Fruit fly (Drosophila melanogaster): Measurements from ENCODE around the gene mmd.

The mmd gene

DNA sequence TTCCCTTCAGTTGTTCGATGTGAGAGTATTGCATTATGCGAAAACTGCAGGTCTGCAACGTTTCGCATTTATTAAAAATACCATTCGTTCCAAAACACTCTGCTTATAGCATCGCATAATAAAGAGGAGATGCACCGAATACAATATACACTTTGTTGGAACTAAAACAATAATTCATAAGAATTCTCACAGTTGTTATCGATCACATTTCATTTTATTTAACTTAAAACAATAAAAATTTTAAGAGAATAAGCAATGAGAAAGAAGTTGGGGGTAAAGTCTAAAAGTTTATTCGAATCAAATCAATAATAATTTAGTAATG, 38.8 kb downstream of the mmd start:
- peak; percentile 7 for TF ChIP-seq CG17806 (tag; optimal IDR thresholded peaks at IDR 0.05)
- TF ChIP-seq CG14655 (GFP tag; optimal IDR thresholded peaks at IDR 0.05), result no peak

DNA sequence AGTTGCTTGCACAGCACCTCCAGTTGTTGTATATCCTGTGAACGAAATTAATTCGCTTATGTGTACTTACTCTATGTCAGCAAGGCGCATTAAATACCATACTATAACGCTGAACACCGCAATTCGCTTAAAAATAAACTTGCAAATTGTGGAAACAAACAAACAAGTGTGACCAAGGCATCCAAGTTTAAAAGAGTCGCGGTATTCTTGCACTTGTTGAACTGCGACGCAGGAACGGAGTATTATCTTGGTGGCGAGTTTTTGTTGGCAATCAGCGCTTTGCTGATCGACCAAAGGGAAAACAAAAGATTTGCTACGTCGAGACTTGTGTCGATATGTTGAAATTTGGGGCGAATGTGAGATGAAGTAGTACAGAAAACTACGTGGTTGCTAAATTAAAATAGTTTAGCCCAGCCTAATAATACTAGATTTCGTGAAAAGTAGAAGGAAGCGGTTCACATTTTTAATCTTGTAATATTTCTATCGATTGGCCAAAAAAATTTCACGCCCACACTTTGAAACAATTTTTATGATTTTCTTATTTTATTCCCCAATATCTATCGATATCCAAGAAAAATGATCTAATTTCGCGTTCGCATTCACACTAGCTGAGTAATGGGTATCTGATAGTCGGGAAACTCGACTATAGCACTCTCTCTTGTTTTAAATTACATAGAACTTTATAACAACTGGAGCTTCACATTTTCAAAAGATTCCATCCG, 39.3 kb downstream of the mmd start, which contains the start of gene Ranbp16:
Gene Ranbp16 (minus strand): TSS at position 364 of the 722 bp plus-strand sequence.
- TF ChIP-seq Ets98B (GFP tag; IDR thresholded peaks at IDR 0.05), result no peak
- no peak for TF ChIP-seq D1 (tag; optimal IDR thresholded peaks at IDR 0.05)

dm6 chrX:15924805-15925204, 48.2 kb downstream of the mmd start, which contains the start of gene Lcch3:
Gene Lcch3 (plus strand): TSS chrX:15925105.
- TF ChIP-seq CG9948 (tag; optimal IDR thresholded peaks at IDR 0.05) (no peak), CG12605 (GFP tag; IDR thresholded peaks at IDR 0.05) (no peak), CG15710 (tag; optimal IDR thresholded peaks at IDR 0.05) (no peak), Ets98B (GFP tag; IDR thresholded peaks at IDR 0.05) (no peak), CG34367 (tag; optimal IDR thresholded peaks at IDR 0.05) (no peak), D1 (tag; optimal IDR thresholded peaks at IDR 0.05) (no peak), CG13204 (GFP tag; optimal IDR thresholded peaks at IDR 0.05) (no peak), Pif1A (GFP tag; optimal IDR thresholded peaks at IDR 0.05) (no peak), CG4496 (GFP tag; IDR thresholded peaks at IDR 0.05) (no peak), Pif1B (GFP tag; optimal IDR thresholded peaks at IDR 0.05) (no peak)

- TF ChIP-seq CG34367 (tag; optimal IDR thresholded peaks at IDR 0.05) (no peak), Pif1A (GFP tag; optimal IDR thresholded peaks at IDR 0.05) (no peak), CG13204 (GFP tag; optimal IDR thresholded peaks at IDR 0.05) (no peak), gl (tag; optimal IDR thresholded peaks at IDR 0.05) (no peak), CG14655 (GFP tag; optimal IDR thresholded peaks at IDR 0.05) (no peak), CG10348 (GFP tag; IDR thresholded peaks at IDR 0.05) (no peak)
Measured at dm6 chrX:15921655-15922054, 51.3 kb downstream of the mmd start, which contains the start of gene CG8916. Gene CG8916 (plus strand): TSS chrX:15921955.

dm6 chrX:15910570-15910969, 62.4 kb downstream of the mmd start, which contains the start of gene Lrp4:
Gene Lrp4 (plus strand): TSS chrX:15910870.
- TF ChIP-seq Ets98B (GFP tag; IDR thresholded peaks at IDR 0.05), result no peak
- no peak for TF ChIP-seq CG10348 (GFP tag; IDR thresholded peaks at IDR 0.05)
- TF ChIP-seq CG8159 (tag; optimal IDR thresholded peaks at IDR 0.05), result no peak
- no peak for TF ChIP-seq Snoo (tag; optimal IDR thresholded peaks at IDR 0.05)
- no peak for TF ChIP-seq fd96Ca (GFP tag; IDR thresholded peaks at IDR 0.05)
- TF ChIP-seq CG12605 (GFP tag; IDR thresholded peaks at IDR 0.05), result no peak
- no peak for TF ChIP-seq D1 (tag; optimal IDR thresholded peaks at IDR 0.05)
- no peak for TF ChIP-seq CG4496 (GFP tag; IDR thresholded peaks at IDR 0.05)

- TF ChIP-seq CG10348 (GFP tag; IDR thresholded peaks at IDR 0.05) (no peak), Pif1A (GFP tag; optimal IDR thresholded peaks at IDR 0.05) (no peak), CG13204 (GFP tag; optimal IDR thresholded peaks at IDR 0.05) (no peak), CG14655 (GFP tag; optimal IDR thresholded peaks at IDR 0.05) (no peak), CG4496 (GFP tag; IDR thresholded peaks at IDR 0.05) (no peak), gl (tag; optimal IDR thresholded peaks at IDR 0.05) (no peak), Ets98B (GFP tag; IDR thresholded peaks at IDR 0.05) (no peak), CG34367 (tag; optimal IDR thresholded peaks at IDR 0.05) (no peak), CG32121 (GFP tag; IDR thresholded peaks at IDR 0.05) (no peak; the same call in 1 of the 2 replicates), fd96Ca (GFP tag; IDR thresholded peaks at IDR 0.05) (no peak), CG17806 (tag; optimal IDR thresholded peaks at IDR 0.05) (no peak), EcR (GFP tag; optimal IDR thresholded peaks at IDR 0.05) (no peak), D1 (tag; optimal IDR thresholded peaks at IDR 0.05) (no peak), Snoo (tag; optimal IDR thresholded peaks at IDR 0.05) (no peak), CG8159 (tag; optimal IDR thresholded peaks at IDR 0.05) (no peak)
Measured at dm6 chrX:15909564-15910284, 63.2 kb downstream of the mmd start, which contains the start of gene CycD. Gene CycD (minus strand): TSS chrX:15909676.
